Worm (Caenorhabditis elegans) whole organism, late embryonic: ENCODE results near the gene Y43F8B.28.

Source experiments
- T23F11.4 ChIP-seq: fragments of 200-800 bp; sonication (Bioruptor generic); optimal IDR thresholded peaks from 2 replicates; lab custom pipeline; 2018; ENCODE audit warnings: mild to moderate bottlenecking, missing genetic modification characterization, missing compliant biosample characterization
- ceh-31 ChIP-seq: sonication (generic microtip); optimal IDR thresholded peaks from 2 replicates; lab custom pipeline; 2016; ENCODE audit warnings: missing genetic modification characterization, missing compliant biosample characterization
- ceh-6 ChIP-seq: fragments of 200-800 bp; sonication (Bioruptor generic); optimal IDR thresholded peaks from 2 replicates; lab custom pipeline; 2018; ENCODE audit warnings: mild to moderate bottlenecking, missing genetic modification characterization, missing compliant biosample characterization
- dmd-4 ChIP-seq: sonication (generic microtip); optimal IDR thresholded peaks from 2 replicates; lab custom pipeline; 2016; ENCODE audit warnings: borderline replicate concordance, missing genetic modification characterization, missing compliant biosample characterization
- dve-1 ChIP-seq: sonication (generic microtip); optimal IDR thresholded peaks from 2 replicates; lab custom pipeline; 2017; ENCODE audit warnings: antibody characterized with exemption, mild to moderate bottlenecking, missing genetic modification characterization, missing compliant biosample characterization
- fkh-6 ChIP-seq: sonication (generic microtip); optimal IDR thresholded peaks from 2 replicates; lab custom pipeline; 2016; ENCODE audit warnings: missing genetic modification characterization, missing compliant biosample characterization
- gmeb-2 ChIP-seq: sonication (generic microtip); optimal IDR thresholded peaks from 2 replicates; lab custom pipeline; 2016; ENCODE audit warnings: missing genetic modification characterization, inconsistent platforms, missing compliant biosample characterization
- nfya-1 ChIP-seq: sonication (generic microtip); optimal IDR thresholded peaks from 2 replicates; lab custom pipeline; 2017; ENCODE audit warnings: missing genetic modification characterization, mild to moderate bottlenecking, missing compliant biosample characterization, antibody characterized with exemption, moderate library complexity
- ttx-3 ChIP-seq: sonication (generic microtip); optimal IDR thresholded peaks from 2 replicates; lab custom pipeline; 2016; ENCODE audit warnings: missing genetic modification reagents, missing genetic modification characterization, missing compliant biosample characterization

DNA sequence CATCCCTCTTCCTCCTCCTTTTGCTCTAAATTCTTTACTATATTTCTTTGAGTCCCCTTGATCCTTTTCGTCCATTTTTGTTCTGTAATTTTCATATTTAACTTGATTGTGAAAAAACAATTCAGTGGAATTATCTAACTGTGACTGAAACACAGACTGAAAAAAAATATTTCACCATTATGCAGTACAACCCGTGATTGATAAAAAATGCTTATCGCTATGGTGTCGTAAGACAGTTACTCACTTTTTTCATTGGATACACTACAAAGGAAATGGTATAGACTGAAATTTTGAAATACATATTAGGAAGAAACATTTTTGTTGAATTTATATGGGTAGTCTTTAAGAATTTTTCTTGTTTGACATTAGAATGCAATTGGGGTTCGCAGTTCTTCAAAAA, 17.5 kb upstream of the Y43F8B.28 start, which contains the start of gene Y43F8B.23:
- no peak for TF ChIP-seq ttx-3
- TF ChIP-seq ceh-31 (tag; lab: Kevin White, UChicago): no peak
- TF ChIP-seq dve-1: no peak
- no peak for TF ChIP-seq gmeb-2
- no peak for TF ChIP-seq T23F11.4 (GFP tag; lab: Kevin White, UChicago)
- TF ChIP-seq ceh-6 (GFP tag; lab: Kevin White, UChicago): no peak
- TF ChIP-seq dmd-4 (tag; lab: Kevin White, UChicago): no peak
- no peak for TF ChIP-seq nfya-1 (tag; lab: Kevin White, UChicago)
- TF ChIP-seq fkh-6 (tag; lab: Kevin White, UChicago): no peak
